Fruit fly (Drosophila melanogaster): ENCODE data around the gene CG12535.

DNA sequence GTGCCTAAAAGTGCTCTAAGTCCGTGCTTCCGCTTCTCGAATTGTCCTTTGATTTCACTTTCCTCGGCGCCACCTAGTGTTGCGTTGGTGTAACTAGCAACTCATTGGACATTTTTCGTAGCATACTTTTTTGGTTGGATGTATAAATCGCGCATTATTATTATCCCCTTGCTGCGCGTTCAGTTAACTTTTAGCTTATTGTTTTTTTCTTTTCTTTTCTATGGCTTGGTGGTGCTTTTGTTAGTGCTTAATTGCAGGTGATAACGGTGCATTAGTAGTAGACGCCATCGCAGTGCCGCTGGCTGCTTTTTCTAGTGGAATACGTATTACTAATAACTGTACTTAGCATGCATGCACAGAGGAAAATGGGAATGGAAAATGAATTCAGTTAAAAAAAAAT is 32.3 kb upstream of the CG12535 start:
- no peak for TF ChIP-seq CG10431 (GFP tag; optimal IDR thresholded peaks at IDR 0.05)
- no peak for TF ChIP-seq CG8924 (tag; optimal IDR thresholded peaks at IDR 0.05)
- TF ChIP-seq Gug (GFP tag; IDR thresholded peaks at IDR 0.05): no peak
